Worm (Caenorhabditis elegans) whole organism, L4 larva: ENCODE data around the gene rpl-11.2.

Experiments
- F44E2.7 ChIP-seq: fragments of 200-800 bp; sonication (Bioruptor generic); IDR thresholded peaks from 2 replicates; pipeline ENCODE4 v2.1.2; 2022; ENCODE audit warnings: missing genetic modification characterization, missing compliant biosample characterization
- R02D3.7 ChIP-seq: fragments of 150-350 bp; sonication (generic microtip); optimal IDR thresholded peaks from 3 replicates; lab custom pipeline; 2014; ENCODE audit warnings: missing biosample characterization, missing genetic modification characterization
- Y48G9A.11 ChIP-seq: fragments of 200-800 bp; sonication (Bioruptor generic); IDR thresholded peaks from 2 replicates; pipeline ENCODE4 v1.3.6; 2022; ENCODE audit warnings: missing genetic modification reagents, missing genetic modification characterization, missing compliant biosample characterization
- Y5F2A.4 ChIP-seq: fragments of 200-800 bp; sonication (Bioruptor generic); optimal IDR thresholded peaks from 2 replicates; lab custom pipeline; 2018; ENCODE audit warnings: mild to moderate bottlenecking, missing genetic modification characterization, missing compliant biosample characterization
- Y75B8A.6 ChIP-seq: fragments of 200-800 bp; sonication (Bioruptor generic); IDR thresholded peaks from 2 replicates; pipeline ENCODE4 v1.3.6; 2022; ENCODE audit warnings: missing genetic modification reagents, missing genetic modification characterization, missing compliant biosample characterization
- aha-1 ChIP-seq: fragments of 150-350 bp; peaks from one replicate; lab custom pipeline; 2014; ENCODE audit warnings: missing biosample characterization, missing genetic modification characterization
- aly-2 ChIP-seq: sonication (generic microtip); optimal IDR thresholded peaks from 2 replicates; lab custom pipeline; 2018; ENCODE audit warnings: missing biosample characterization, missing genetic modification characterization
- attf-4 ChIP-seq: sonication (generic microtip); optimal IDR thresholded peaks from 3 replicates; lab custom pipeline; 2017; ENCODE audit warnings: missing biosample characterization, missing genetic modification characterization
- ceh-20 ChIP-seq: fragments of 200-800 bp; sonication (Bioruptor generic); IDR thresholded peaks from 2 replicates; pipeline ENCODE4 v1.3.6; 2022; ENCODE audit warnings: missing genetic modification reagents, missing genetic modification characterization, missing compliant biosample characterization
- ceh-44 ChIP-seq: fragments of 200-800 bp; sonication (Bioruptor generic); IDR thresholded peaks from 2 replicates; pipeline ENCODE4 v1.3.6; 2022; ENCODE audit warnings: missing genetic modification reagents, missing genetic modification characterization, missing compliant biosample characterization
- ceh-82 ChIP-seq: sonication (generic microtip); optimal IDR thresholded peaks from 2 replicates; lab custom pipeline; 2017; ENCODE audit warnings: missing biosample characterization, missing genetic modification characterization
- ces-1 ChIP-seq: fragments of 150-350 bp; sonication (generic microtip); optimal IDR thresholded peaks from 4 replicates; lab custom pipeline; 2014; ENCODE audit warnings: missing biosample characterization, missing genetic modification reagents, missing genetic modification characterization
- ctbp-1 ChIP-seq: fragments of 200-800 bp; sonication (Bioruptor generic); IDR thresholded peaks from 2 replicates; pipeline ENCODE4 v1.3.6; 2022; ENCODE audit warnings: missing genetic modification reagents, missing genetic modification characterization, missing compliant biosample characterization
- daf-12 ChIP-seq: fragments of 150-350 bp; optimal IDR thresholded peaks from 2 replicates; lab custom pipeline; 2014; ENCODE audit warnings: missing biosample characterization, missing genetic modification reagents, missing genetic modification characterization
- daf-16 ChIP-seq, 3 experiments: sonication (generic microtip); optimal IDR thresholded peaks; 2 replicates each; lab custom pipeline; 2016 to 2017; ENCODE audit warnings: missing genetic modification characterization in 3 of 3, missing genetic modification reagents in 3 of 3, mild to moderate bottlenecking in 2 of 3, missing compliant biosample characterization in 2 of 3, missing biosample characterization in 1 of 3, moderate library complexity in 1 of 3
- daf-19 ChIP-seq: fragments of 200-800 bp; sonication (Bioruptor generic); conservative IDR thresholded peaks from 2 replicates; pipeline ENCODE4 v1.3.6; 2022; ENCODE audit warnings: missing genetic modification characterization, missing compliant biosample characterization
- dmd-6 ChIP-seq: fragments of 200-800 bp; sonication (Bioruptor generic); IDR thresholded peaks from 2 replicates; pipeline ENCODE4 v1.3.6; 2022; ENCODE audit warnings: missing genetic modification reagents, missing genetic modification characterization, missing compliant biosample characterization
- dmd-8 ChIP-seq: fragments of 200-800 bp; sonication (Bioruptor generic); IDR thresholded peaks from 2 replicates; pipeline ENCODE4 v1.3.6; 2022; ENCODE audit warnings: missing genetic modification characterization, missing compliant biosample characterization
- dve-1 ChIP-seq: sonication (generic microtip); optimal IDR thresholded peaks from 2 replicates; lab custom pipeline; 2017; ENCODE audit warnings: antibody characterized with exemption, mild to moderate bottlenecking, missing genetic modification characterization, missing compliant biosample characterization; ENCODE audit not compliant: insufficient read depth
- egl-27 ChIP-seq: sonication (generic microtip); optimal IDR thresholded peaks from 3 replicates; lab custom pipeline; 2017; ENCODE audit warnings: missing biosample characterization, missing genetic modification reagents, missing genetic modification characterization
- fkh-10 ChIP-seq: fragments of 150-350 bp; optimal IDR thresholded peaks from 2 replicates; lab custom pipeline; 2014; ENCODE audit warnings: missing biosample characterization, missing genetic modification reagents, missing genetic modification characterization
- lim-7 ChIP-seq: fragments of 200-800 bp; sonication (Bioruptor generic); IDR thresholded peaks from 2 replicates; pipeline ENCODE4 v1.3.6; 2022; ENCODE audit warnings: missing genetic modification characterization, missing compliant biosample characterization
- lsy-2 ChIP-seq, 2 experiments: fragments of 150-350 bp in 1 of 2; sonication (generic microtip) in 1 of 2; optimal IDR thresholded peaks; 2 replicates each; lab custom pipeline; 2014 to 2017; ENCODE audit warnings: missing biosample characterization in 2 of 2, missing genetic modification characterization in 2 of 2
- madf-9 ChIP-seq: fragments of 200-800 bp; sonication (Bioruptor generic); conservative IDR thresholded peaks from 2 replicates; pipeline ENCODE4 v1.3.6; 2022; ENCODE audit warnings: missing genetic modification reagents, missing genetic modification characterization, missing compliant biosample characterization
- mdl-1 ChIP-seq, 2 experiments: fragments of 150-350 bp in 1 of 2; sonication (generic microtip) in 1 of 2; optimal IDR thresholded peaks; 2 replicates each; lab custom pipeline; 2014 to 2017; ENCODE audit warnings: missing biosample characterization in 2 of 2, missing genetic modification characterization in 2 of 2
- mxl-3 ChIP-seq: fragments of 200-800 bp; sonication (Bioruptor generic); optimal IDR thresholded peaks from 2 replicates; lab custom pipeline; 2018; ENCODE audit warnings: mild to moderate bottlenecking, missing genetic modification characterization, missing compliant biosample characterization
- nhr-10 ChIP-seq: fragments of 150-350 bp; optimal IDR thresholded peaks from 2 replicates; lab custom pipeline; 2014; ENCODE audit warnings: missing biosample characterization, missing genetic modification characterization
- nhr-28 ChIP-seq: fragments of 150-350 bp; optimal IDR thresholded peaks from 2 replicates; lab custom pipeline; 2014; ENCODE audit warnings: missing biosample characterization, missing genetic modification characterization
- nhr-42 ChIP-seq: fragments of 200-800 bp; sonication (Bioruptor generic); IDR thresholded peaks from 2 replicates; pipeline ENCODE4 v1.3.6; 2022; ENCODE audit warnings: missing genetic modification characterization, missing compliant biosample characterization
- pqm-1 ChIP-seq: sonication (generic microtip); optimal IDR thresholded peaks from 2 replicates; lab custom pipeline; 2017; ENCODE audit warnings: missing biosample characterization, missing genetic modification characterization
- set-16 ChIP-seq: fragments of 200-800 bp; sonication (Bioruptor generic); IDR thresholded peaks from 2 replicates; pipeline ENCODE4 v1.3.6; 2022; ENCODE audit warnings: missing genetic modification reagents, missing genetic modification characterization, missing compliant biosample characterization
- skn-1 ChIP-seq: fragments of 150-350 bp; optimal IDR thresholded peaks from 2 replicates; lab custom pipeline; 2014; ENCODE audit warnings: missing biosample characterization, missing genetic modification characterization
- unc-62 ChIP-seq, 3 experiments: fragments of 150-350 bp in 1 of 3; sonication (generic microtip); optimal IDR thresholded peaks in 2 of 3; peaks in 1 of 3; 1 replicate in 1 of 3; 2 replicates in 2 of 3; lab custom pipeline; 2014 to 2017; ENCODE audit warnings: missing biosample characterization in 3 of 3, missing genetic modification characterization in 3 of 3, missing genetic modification reagents in 3 of 3, missing genotype in 1 of 3
- vab-7 ChIP-seq: fragments of 200-800 bp; sonication (Bioruptor generic); IDR thresholded peaks from 2 replicates; pipeline ENCODE4 v1.3.6; 2022; ENCODE audit warnings: missing genetic modification reagents, missing genetic modification characterization, missing compliant biosample characterization
- zfp-2 ChIP-seq: sonication (generic microtip); optimal IDR thresholded peaks from 2 replicates; lab custom pipeline; 2016; ENCODE audit warnings: mild to moderate bottlenecking, missing genetic modification characterization, missing compliant biosample characterization
- zfp-3 ChIP-seq: fragments of 200-800 bp; sonication (Bioruptor generic); conservative IDR thresholded peaks from 2 replicates; pipeline ENCODE4 v1.3.6; 2022; ENCODE audit warnings: missing genetic modification reagents, missing genetic modification characterization, missing compliant biosample characterization
- zip-2 ChIP-seq: fragments of 150-350 bp; optimal IDR thresholded peaks from 2 replicates; lab custom pipeline; 2014; ENCODE audit warnings: missing biosample characterization, missing genetic modification characterization

rpl-11.2 gene

ce11 chrX:2271429-2271828 lies 29.0 kb upstream of the rpl-11.2 start:
- no peak for TF ChIP-seq R02D3.7 (tag; lab: Kevin White, UChicago)
- peak; percentile 84 for TF ChIP-seq ces-1 (GFP tag; lab: Kevin White, UChicago)
- TF ChIP-seq fkh-10 (GFP tag; lab: Kevin White, UChicago): peak; percentile 29
- TF ChIP-seq, all 104 proteins: peak for 2

- TF ChIP-seq zip-2 (tag; lab: Kevin White, UChicago): no peak
- peak; percentile 92 for TF ChIP-seq set-16 (GFP tag; lab: Robert Waterston, UW)
Measured at ce11 chrX:2267956-2268355, 25.5 kb upstream of the rpl-11.2 start, which contains the start of gene AH9.6. AH9.6 (minus strand) TSS chrX:2268138.

ce11 chrX:2266777-2267176 lies 24.4 kb upstream of the rpl-11.2 start:
- TF ChIP-seq skn-1 (tag; lab: Kevin White, UChicago) (no peak), unc-62 (GFP tag; optimal IDR thresholded peaks at IDR 0.05 in 1 of 2; lab: Kevin White, UChicago) (peak in 1 of 2 experiments; percentile 31), unc-62 (tag; optimal IDR thresholded peaks at IDR 0.05; lab: Kevin White, UChicago) (no peak), Y48G9A.11 (GFP tag; lab: Robert Waterston, UW) (no peak), fkh-10 (GFP tag; lab: Kevin White, UChicago) (peak; percentile 81)

- no peak for TF ChIP-seq R02D3.7 (tag; lab: Kevin White, UChicago)
- no peak for TF ChIP-seq nhr-42 (GFP tag; lab: Robert Waterston, UW)
- TF ChIP-seq dmd-6 (GFP tag; lab: Robert Waterston, UW): no peak
- TF ChIP-seq unc-62 (GFP tag; optimal IDR thresholded peaks at IDR 0.05 in 1 of 2; lab: Kevin White, UChicago): peak in 1 of 2 experiments; percentile 79
- no peak for TF ChIP-seq unc-62 (tag; optimal IDR thresholded peaks at IDR 0.05; lab: Kevin White, UChicago)
Measured at ce11 chrX:2266366-2266765, 23.9 kb upstream of the rpl-11.2 start.

- TF ChIP-seq ctbp-1 (peak; percentile 50; the same call in 1 of the 2 replicates), nhr-10 (tag; lab: Kevin White, UChicago) (no peak), mdl-1 (tag; optimal IDR thresholded peaks at IDR 0.05; lab: Kevin White, UChicago) (peak in 1 of 2 experiments; percentile 3), dmd-8 (no peak), pqm-1 (tag; lab: Kevin White, UChicago) (no peak)
Measured at ce11 chrX:2265069-2265468, 22.7 kb upstream of the rpl-11.2 start.

- TF ChIP-seq Y5F2A.4 (GFP tag; lab: Kevin White, UChicago): no peak
- TF ChIP-seq dve-1: peak; percentile 13
- TF ChIP-seq daf-12 (tag; lab: Kevin White, UChicago): no peak
- TF ChIP-seq R02D3.7 (tag; lab: Kevin White, UChicago): no peak
- no peak for TF ChIP-seq daf-16 (GFP tag; optimal IDR thresholded peaks at IDR 0.05; lab: Kevin White, UChicago)
- peak; percentile 93 for TF ChIP-seq daf-16 (tag; optimal IDR thresholded peaks at IDR 0.05; lab: Kevin White, UChicago)
- no peak for TF ChIP-seq ceh-82 (tag; lab: Kevin White, UChicago)
- no peak for TF ChIP-seq vab-7
- peak; percentile 4 for TF ChIP-seq nhr-28 (tag; lab: Kevin White, UChicago)
- no peak for TF ChIP-seq Y75B8A.6 (GFP tag; lab: Robert Waterston, UW)
- TF ChIP-seq lim-7 (GFP tag; lab: Robert Waterston, UW): no peak
- TF ChIP-seq aha-1 (tag; lab: Kevin White, UChicago): no peak
Measured at ce11 chrX:2262420-2262819, 20.0 kb upstream of the rpl-11.2 start.

ce11 chrX:2261003-2261402 lies 18.6 kb upstream of the rpl-11.2 start, which contains the start of gene AH9.3:
AH9.3 (minus strand) TSS chrX:2261103.
- no peak for TF ChIP-seq aly-2 (tag; lab: Kevin White, UChicago)

ce11 chrX:2258404-2258803 lies 16.0 kb upstream of the rpl-11.2 start:
- no peak for TF ChIP-seq set-16 (GFP tag; lab: Robert Waterston, UW)
- peak in 1 of 2 experiments; percentile 3 for TF ChIP-seq lsy-2 (tag; optimal IDR thresholded peaks at IDR 0.05; lab: Kevin White, UChicago)
- TF ChIP-seq F44E2.7: no peak
- no peak for TF ChIP-seq ceh-20 (GFP tag; lab: Robert Waterston, UW)
- TF ChIP-seq attf-4: no peak
- TF ChIP-seq zfp-3 (GFP tag; lab: Robert Waterston, UW): no peak
- no peak for TF ChIP-seq ceh-44
- TF ChIP-seq dve-1: peak; percentile 33
- no peak for TF ChIP-seq madf-9
- no peak for TF ChIP-seq egl-27 (tag; lab: Kevin White, UChicago)
- no peak for TF ChIP-seq zfp-2
- no peak for TF ChIP-seq fkh-10 (GFP tag; lab: Kevin White, UChicago)
- no peak for TF ChIP-seq daf-19 (GFP tag; lab: Robert Waterston, UW)
- TF ChIP-seq mxl-3 (GFP tag; lab: Kevin White, UChicago): no peak
- TF ChIP-seq mdl-1 (tag; optimal IDR thresholded peaks at IDR 0.05; lab: Kevin White, UChicago): no peak
